Fruit fly (Drosophila melanogaster) whole organism, embryonic: ENCODE results near the gene CG11920.

Experiments used
- Adf1 ChIP-seq: fragments of 200-800 bp; sonication (Bioruptor generic); IDR thresholded peaks from 2 replicates; pipeline ENCODE4 v1.3.6; 2022; ENCODE audit warnings: missing biosample characterization, missing genetic modification characterization
- Asciz ChIP-seq: fragments of 200-800 bp; sonication (Bioruptor generic); optimal IDR thresholded peaks from 2 replicates; lab custom pipeline; 2017; ENCODE audit warnings: missing biosample characterization, mild to moderate bottlenecking, missing genetic modification characterization, missing genetic modification reagents
- C15 ChIP-seq: fragments of 200-800 bp; sonication (Bioruptor generic); IDR thresholded peaks from 3 replicates; pipeline ENCODE4 v1.3.6; 2022; ENCODE audit warnings: missing biosample characterization, missing genetic modification characterization
- CG10209 ChIP-seq: fragments of 200-800 bp; sonication (Bioruptor generic); optimal IDR thresholded peaks from 3 replicates; lab custom pipeline; 2017; ENCODE audit warnings: missing biosample characterization, mild to moderate bottlenecking, missing genetic modification characterization, missing genetic modification reagents
- CG10267 ChIP-seq: fragments of 200-800 bp; sonication (Bioruptor generic); optimal IDR thresholded peaks from 2 replicates; lab custom pipeline; 2018; ENCODE audit warnings: missing biosample characterization, mild to moderate bottlenecking, missing genetic modification characterization, moderate library complexity
- CG11695 ChIP-seq: fragments of 200-800 bp; sonication (Bioruptor generic); IDR thresholded peaks from 3 replicates; pipeline ENCODE4 v1.3.6; 2022; ENCODE audit warnings: missing biosample characterization, missing genetic modification characterization
- CG11723 ChIP-seq: fragments of 200-800 bp; sonication (Bioruptor generic); optimal IDR thresholded peaks from 2 replicates; lab custom pipeline; 2017; ENCODE audit warnings: missing biosample characterization, mild to moderate bottlenecking, missing genetic modification characterization
- CG12299 ChIP-seq: fragments of 200-800 bp; sonication (Bioruptor generic); optimal IDR thresholded peaks from 2 replicates; lab custom pipeline; 2018; ENCODE audit warnings: missing biosample characterization, mild to moderate bottlenecking, missing genetic modification characterization
- CG1233 ChIP-seq: fragments of 200-800 bp; sonication (Bioruptor generic); optimal IDR thresholded peaks from 4 replicates; lab custom pipeline; 2018; ENCODE audit warnings: missing biosample characterization, mild to moderate bottlenecking, missing genetic modification characterization
- CG12942 ChIP-seq: fragments of 200-800 bp; sonication (Bioruptor generic); optimal IDR thresholded peaks from 3 replicates; lab custom pipeline; 2016; ENCODE audit warnings: missing biosample characterization, missing genetic modification characterization
- CG13287 ChIP-seq: fragments of 200-800 bp; sonication (Bioruptor generic); IDR thresholded peaks from 2 replicates; pipeline ENCODE4 v1.3.6; 2022; ENCODE audit warnings: missing biosample characterization, missing genetic modification characterization; ENCODE audit not compliant: partially characterized antibody
- CG13296 ChIP-seq: fragments of 200-800 bp; sonication (Bioruptor generic); optimal IDR thresholded peaks from 3 replicates; lab custom pipeline; 2018; ENCODE audit warnings: missing biosample characterization, mild to moderate bottlenecking, missing genetic modification characterization
- CG14014 ChIP-seq: fragments of 200-800 bp; sonication (Bioruptor generic); IDR thresholded peaks from 2 replicates; pipeline ENCODE4 v1.3.6; 2022; ENCODE audit warnings: missing biosample characterization, missing genetic modification characterization
- CG15696 ChIP-seq: fragments of 200-800 bp; sonication (Bioruptor generic); optimal IDR thresholded peaks from 2 replicates; lab custom pipeline; 2019; ENCODE audit warnings: missing biosample characterization, mild to moderate bottlenecking, missing genetic modification characterization, moderate library complexity
- CG2116 ChIP-seq: fragments of 200-800 bp; sonication (Bioruptor generic); optimal IDR thresholded peaks from 3 replicates; lab custom pipeline; 2018; ENCODE audit warnings: missing biosample characterization, mild to moderate bottlenecking, missing genetic modification characterization
- CG2678 ChIP-seq: fragments of 200-800 bp; sonication (Bioruptor generic); optimal IDR thresholded peaks from 3 replicates; lab custom pipeline; 2019; ENCODE audit warnings: missing biosample characterization, mild to moderate bottlenecking, missing genetic modification characterization, moderate library complexity
- CG2712 ChIP-seq: fragments of 200-800 bp; optimal IDR thresholded peaks from 3 replicates; lab custom pipeline; 2019; ENCODE audit warnings: missing biosample characterization, mild to moderate bottlenecking, missing genetic modification characterization, moderate library complexity
- CG2875 ChIP-seq: fragments of 200-800 bp; sonication (Bioruptor generic); optimal IDR thresholded peaks from 2 replicates; lab custom pipeline; 2017; ENCODE audit warnings: missing biosample characterization, mild to moderate bottlenecking, missing genetic modification characterization, missing genetic modification reagents
- CG3838 ChIP-seq: fragments of 200-800 bp; sonication (Bioruptor generic); optimal IDR thresholded peaks from 3 replicates; lab custom pipeline; 2016; ENCODE audit warnings: missing biosample characterization, missing genetic modification characterization
- CG4617 ChIP-seq: fragments of 200-800 bp; sonication (Bioruptor generic); optimal IDR thresholded peaks from 3 replicates; lab custom pipeline; 2016; ENCODE audit warnings: missing biosample characterization, missing genetic modification characterization, borderline replicate concordance
- CG6254 ChIP-seq: fragments of 200-800 bp; sonication (Bioruptor generic); optimal IDR thresholded peaks from 3 replicates; lab custom pipeline; 2017; ENCODE audit warnings: mild to moderate bottlenecking, missing biosample characterization, missing genetic modification reagents, missing genetic modification characterization
- CG6791 ChIP-seq: fragments of 200-800 bp; sonication (Bioruptor generic); IDR thresholded peaks from 3 replicates; pipeline ENCODE4 v1.3.6; 2022; ENCODE audit warnings: missing biosample characterization, missing genetic modification characterization; ENCODE audit not compliant: partially characterized antibody
- CG8388 ChIP-seq: fragments of 200-800 bp; sonication (Bioruptor generic); optimal IDR thresholded peaks from 2 replicates; lab custom pipeline; 2019; ENCODE audit warnings: missing biosample characterization, mild to moderate bottlenecking, missing genetic modification characterization, moderate library complexity
- CG8924 ChIP-seq: fragments of 200-800 bp; optimal IDR thresholded peaks from 3 replicates; lab custom pipeline; 2019; ENCODE audit warnings: missing biosample characterization, mild to moderate bottlenecking, missing genetic modification characterization, moderate library complexity
- D19B ChIP-seq: fragments of 200-800 bp; sonication (Bioruptor generic); optimal IDR thresholded peaks from 2 replicates; lab custom pipeline; 2017; ENCODE audit warnings: missing biosample characterization, mild to moderate bottlenecking, missing genetic modification characterization
- Hr78 ChIP-seq, 2 experiments: fragments of 200-800 bp in 1 of 2; fragments of >200 bp in 1 of 2; sonication (Bioruptor generic) in 1 of 2; optimal IDR thresholded peaks; 2 replicates each; lab custom pipeline; 2017 to 2019; ENCODE audit warnings: missing biosample characterization in 2 of 2, missing genetic modification characterization in 2 of 2, mild to moderate bottlenecking in 1 of 2, moderate library complexity in 1 of 2
- Lhr ChIP-seq: fragments of 200-800 bp; sonication (Bioruptor generic); optimal IDR thresholded peaks from 3 replicates; lab custom pipeline; 2017; ENCODE audit warnings: mild to moderate bottlenecking, missing biosample characterization, missing genetic modification reagents, missing genetic modification characterization
- NFAT ChIP-seq: fragments of 200-800 bp; sonication (Bioruptor generic); IDR thresholded peaks from 2 replicates; pipeline ENCODE4 v1.3.6; 2022; ENCODE audit warnings: missing biosample characterization, missing genetic modification characterization
- Oli ChIP-seq: fragments of 200-800 bp; sonication (Bioruptor generic); optimal IDR thresholded peaks from 2 replicates; lab custom pipeline; 2018; ENCODE audit warnings: missing biosample characterization, mild to moderate bottlenecking, missing genetic modification characterization, moderate library complexity
- Sox100B ChIP-seq: fragments of 200-800 bp; sonication (Bioruptor generic); optimal IDR thresholded peaks from 3 replicates; lab custom pipeline; 2018; ENCODE audit warnings: missing biosample characterization, mild to moderate bottlenecking, missing genetic modification characterization
- Sry-β ChIP-seq: fragments of 200-800 bp; sonication (Bioruptor generic); optimal IDR thresholded peaks from 2 replicates; lab custom pipeline; 2018; ENCODE audit warnings: missing biosample characterization, mild to moderate bottlenecking, missing genetic modification characterization, moderate library complexity
- Trl ChIP-seq, 3 experiments: fragments of >200 bp in 2 of 3; fragments of 200-800 bp in 1 of 3; sonication (Bioruptor generic) in 1 of 3; optimal IDR thresholded peaks; 2 replicates in 1 of 3; 3 replicates in 2 of 3; lab custom pipeline; 2016 to 2017; ENCODE audit warnings: missing biosample characterization in 1 of 3, missing genetic modification characterization in 1 of 3
- amos ChIP-seq: fragments of 200-800 bp; sonication (Bioruptor generic); IDR thresholded peaks from 2 replicates; pipeline ENCODE4 v1.3.6; 2022; ENCODE audit warnings: missing biosample characterization, missing genetic modification characterization; ENCODE audit not compliant: partially characterized antibody
- bbx ChIP-seq: fragments of 200-800 bp; sonication (Bioruptor generic); IDR thresholded peaks from 2 replicates; pipeline ENCODE4 v1.3.6; 2022; ENCODE audit warnings: missing biosample characterization, missing genetic modification characterization; ENCODE audit not compliant: partially characterized antibody
- cg ChIP-seq: fragments of 200-800 bp; sonication (Bioruptor generic); optimal IDR thresholded peaks from 3 replicates; lab custom pipeline; 2019; ENCODE audit warnings: missing biosample characterization, mild to moderate bottlenecking, missing genetic modification characterization, moderate library complexity
- chm ChIP-seq: fragments of 200-800 bp; sonication (Bioruptor generic); IDR thresholded peaks from 2 replicates; pipeline ENCODE4 v1.3.6; 2022; ENCODE audit warnings: missing biosample characterization, missing genetic modification characterization
- da ChIP-seq: fragments of 200-800 bp; sonication (Bioruptor generic); optimal IDR thresholded peaks from 2 replicates; lab custom pipeline; 2016; ENCODE audit warnings: missing biosample characterization, missing genetic modification characterization
- dmrt99B ChIP-seq: fragments of 200-800 bp; sonication (Bioruptor generic); optimal IDR thresholded peaks from 2 replicates; lab custom pipeline; 2018; ENCODE audit warnings: missing biosample characterization, mild to moderate bottlenecking, missing genetic modification characterization, moderate library complexity
- ewg ChIP-seq: fragments of 200-800 bp; sonication (Bioruptor generic); optimal IDR thresholded peaks from 3 replicates; lab custom pipeline; 2017; ENCODE audit warnings: mild to moderate bottlenecking, missing biosample characterization, missing genetic modification reagents, missing genetic modification characterization
- fu2 ChIP-seq: fragments of 200-800 bp; sonication (Bioruptor generic); optimal IDR thresholded peaks from 2 replicates; lab custom pipeline; 2016; ENCODE audit warnings: missing biosample characterization, missing genetic modification characterization
- oc ChIP-seq: fragments of 200-800 bp; sonication (Bioruptor generic); optimal IDR thresholded peaks from 2 replicates; lab custom pipeline; 2018; ENCODE audit warnings: missing biosample characterization, mild to moderate bottlenecking, missing genetic modification characterization, moderate library complexity
- pb ChIP-seq: fragments of 200-800 bp; sonication (Bioruptor generic); optimal IDR thresholded peaks from 3 replicates; lab custom pipeline; 2016; ENCODE audit warnings: missing biosample characterization, missing genetic modification characterization
- pros ChIP-seq: fragments of 200-800 bp; sonication (Bioruptor generic); optimal IDR thresholded peaks from 3 replicates; lab custom pipeline; 2019; ENCODE audit warnings: missing biosample characterization, mild to moderate bottlenecking, missing genetic modification characterization, moderate library complexity
- ranshi ChIP-seq: fragments of 200-800 bp; sonication (Bioruptor generic); IDR thresholded peaks from 2 replicates; pipeline ENCODE4 v1.3.6; 2022; ENCODE audit warnings: missing biosample characterization, missing genetic modification characterization
- tgo ChIP-seq: fragments of 200-800 bp; sonication (Bioruptor generic); IDR thresholded peaks from 3 replicates; pipeline ENCODE4 v1.3.6; 2022; ENCODE audit warnings: missing biosample characterization, missing genetic modification characterization
- unpg ChIP-seq: fragments of 200-800 bp; sonication (Bioruptor generic); optimal IDR thresholded peaks from 3 replicates; lab custom pipeline; 2018; ENCODE audit warnings: missing biosample characterization, mild to moderate bottlenecking, missing genetic modification characterization, moderate library complexity
- usp ChIP-seq: fragments of >200 bp; optimal IDR thresholded peaks from 2 replicates; lab custom pipeline; 2017; ENCODE audit warnings: missing biosample characterization, missing genetic modification characterization
- vfl ChIP-seq: fragments of 200-800 bp; sonication (Bioruptor generic); optimal IDR thresholded peaks from 2 replicates; lab custom pipeline; 2016; ENCODE audit warnings: missing biosample characterization, missing genetic modification characterization
- vnd ChIP-seq: fragments of 200-800 bp; sonication (Bioruptor generic); IDR thresholded peaks from 3 replicates; pipeline ENCODE4 v1.3.6; 2022; ENCODE audit warnings: missing biosample characterization, missing genetic modification characterization; ENCODE audit not compliant: partially characterized antibody

The CG11920 gene

DNA sequence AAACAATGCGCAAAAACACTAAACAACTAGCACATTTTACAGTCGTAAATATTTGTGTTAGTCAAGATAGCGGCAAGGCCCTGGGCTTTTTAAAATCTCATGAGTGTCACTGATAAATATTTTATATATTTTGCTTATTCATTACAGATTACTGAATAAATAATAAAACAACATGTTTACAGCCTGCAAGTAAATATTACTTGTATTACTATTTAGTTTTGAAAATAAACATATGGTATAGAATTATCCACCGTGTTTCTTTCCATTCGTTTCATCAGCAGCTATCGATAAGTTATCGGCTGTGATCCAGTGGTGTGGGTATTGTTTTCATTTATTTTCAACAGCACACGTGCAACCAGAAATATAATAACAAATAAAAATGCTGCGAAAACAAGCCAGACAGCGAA, at the start of gene CG11920, which contains the start of gene shams (continued):
- TF ChIP-seq oc (tag; lab: Kevin White, UChicago), result no peak
- TF ChIP-seq unpg (GFP tag; lab: Kevin White, UChicago), result peak; percentile 29
- TF ChIP-seq CG10267 (tag; lab: Kevin White, UChicago), result peak; percentile 47
- no peak for TF ChIP-seq NFAT (GFP tag; lab: Robert Waterston, UW)
- TF ChIP-seq Trl (optimal IDR thresholded peaks at IDR 0.05; lab: Kevin White, UChicago), result no peak
- no peak for TF ChIP-seq Trl (GFP tag; optimal IDR thresholded peaks at IDR 0.05; lab: Kevin White, UChicago)
- TF ChIP-seq CG12299 (tag; lab: Kevin White, UChicago), result peak; percentile 61
- no peak for TF ChIP-seq CG10209 (GFP tag; lab: Kevin White, UChicago)
- TF ChIP-seq Asciz (GFP tag; lab: Kevin White, UChicago), result no peak
- TF ChIP-seq Oli (tag; lab: Kevin White, UChicago), result no peak
- peak; percentile 26 for TF ChIP-seq CG11723 (GFP tag; lab: Kevin White, UChicago)
- no peak for TF ChIP-seq CG11695 (GFP tag; lab: Robert Waterston, UW)
- TF ChIP-seq CG2116, result peak; percentile 80
- TF ChIP-seq CG13287 (GFP tag; lab: Robert Waterston, UW), result peak; percentile 74
- no peak for TF ChIP-seq usp (GFP tag; lab: Kevin White, UChicago)
- peak; percentile 60 for TF ChIP-seq CG4617 (GFP tag; lab: Kevin White, UChicago)
- no peak for TF ChIP-seq Adf1 (GFP tag; lab: Robert Waterston, UW)
- no peak for TF ChIP-seq pb (GFP tag; lab: Kevin White, UChicago)
- TF ChIP-seq D19B (GFP tag; lab: Kevin White, UChicago), result no peak
- TF ChIP-seq CG6791 (GFP tag; lab: Robert Waterston, UW), result 0 out of 3 replicates have a peak, but pooled peaks have one; percentile 39
- no peak for TF ChIP-seq CG15696
- no peak for TF ChIP-seq CG6254 (GFP tag; lab: Kevin White, UChicago)
- TF ChIP-seq Hr78 (GFP tag; optimal IDR thresholded peaks at IDR 0.05; lab: Kevin White, UChicago), result no peak
- peak; percentile 16 for TF ChIP-seq cg (GFP tag; lab: Kevin White, UChicago)
- TF ChIP-seq bbx (GFP tag; lab: Robert Waterston, UW), result peak; percentile 33; the same call in 1 of the 2 replicates
- peak; percentile 52; the same call in 1 of the 3 replicates for TF ChIP-seq vnd (GFP tag; lab: Robert Waterston, UW)
- TF ChIP-seq CG13296 (GFP tag; lab: Kevin White, UChicago), result no peak
- no peak for TF ChIP-seq ewg (GFP tag; lab: Kevin White, UChicago)
- TF ChIP-seq vfl (GFP tag; lab: Kevin White, UChicago), result no peak
- TF ChIP-seq CG2712 (tag; lab: Kevin White, UChicago), result peak; percentile 58
- TF ChIP-seq CG1233, result no peak
- TF ChIP-seq amos (GFP tag; lab: Robert Waterston, UW), result no peak; the same call in 1 of the 2 replicates
- no peak for TF ChIP-seq dmrt99B (tag; lab: Kevin White, UChicago)
- TF ChIP-seq ranshi (GFP tag; lab: Robert Waterston, UW), result no peak
- no peak for TF ChIP-seq fu2 (GFP tag; lab: Kevin White, UChicago)
- TF ChIP-seq CG3838, result peak; percentile 36
- TF ChIP-seq CG2875, result no peak
- TF ChIP-seq C15 (GFP tag; lab: Robert Waterston, UW), result no peak
- TF ChIP-seq pros, result no peak
- TF ChIP-seq CG14014 (GFP tag; lab: Robert Waterston, UW), result no peak
- no peak for TF ChIP-seq Sry-β (GFP tag; lab: Kevin White, UChicago)
- TF ChIP-seq chm (GFP tag; lab: Robert Waterston, UW), result no peak
- TF ChIP-seq tgo, result no peak
- TF ChIP-seq Lhr (GFP tag; lab: Kevin White, UChicago), result no peak
- no peak for TF ChIP-seq CG12942 (GFP tag; lab: Kevin White, UChicago)
- TF ChIP-seq CG8388, result no peak
- TF ChIP-seq Sox100B (GFP tag; lab: Kevin White, UChicago), result no peak
- no peak for TF ChIP-seq CG2678 (tag; lab: Kevin White, UChicago)
- no peak for TF ChIP-seq da (GFP tag; lab: Kevin White, UChicago)
- peak; percentile 88 for TF ChIP-seq CG8924 (tag; lab: Kevin White, UChicago)
